Worm (Caenorhabditis elegans): Measurements from ENCODE around the gene ZK836.3.

DNA sequence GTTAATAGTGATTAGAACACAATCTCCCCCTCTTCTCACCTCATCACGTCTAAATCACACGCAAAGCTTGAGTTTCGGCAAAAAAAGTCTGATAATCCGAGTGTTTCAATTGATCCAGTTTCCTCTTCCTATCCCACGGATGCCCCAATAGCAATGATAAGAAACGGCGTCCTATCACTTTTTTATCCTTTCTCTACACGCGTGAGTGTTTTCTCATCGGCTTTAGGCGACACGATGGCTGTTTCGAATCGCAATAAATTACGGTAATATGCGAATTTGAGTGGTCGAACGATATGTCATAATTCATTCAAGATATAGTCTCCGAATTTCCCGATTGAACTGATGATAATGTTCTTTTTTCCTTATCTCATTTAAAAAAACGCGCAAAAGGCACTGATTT, 3.7 kb upstream of the ZK836.3 start:
- no peak for TF ChIP-seq dmd-9 (GFP tag; IDR thresholded peaks at IDR 0.05)
- no peak for TF ChIP-seq arid-1 (GFP tag; conservative IDR thresholded peaks at IDR 0.05)
- no peak for TF ChIP-seq nhr-41 (GFP tag; IDR thresholded peaks at IDR 0.05)
